Worm (Caenorhabditis elegans): ENCODE data around the gene Y69A2AL.2.

The Y69A2AL.2 gene

DNA sequence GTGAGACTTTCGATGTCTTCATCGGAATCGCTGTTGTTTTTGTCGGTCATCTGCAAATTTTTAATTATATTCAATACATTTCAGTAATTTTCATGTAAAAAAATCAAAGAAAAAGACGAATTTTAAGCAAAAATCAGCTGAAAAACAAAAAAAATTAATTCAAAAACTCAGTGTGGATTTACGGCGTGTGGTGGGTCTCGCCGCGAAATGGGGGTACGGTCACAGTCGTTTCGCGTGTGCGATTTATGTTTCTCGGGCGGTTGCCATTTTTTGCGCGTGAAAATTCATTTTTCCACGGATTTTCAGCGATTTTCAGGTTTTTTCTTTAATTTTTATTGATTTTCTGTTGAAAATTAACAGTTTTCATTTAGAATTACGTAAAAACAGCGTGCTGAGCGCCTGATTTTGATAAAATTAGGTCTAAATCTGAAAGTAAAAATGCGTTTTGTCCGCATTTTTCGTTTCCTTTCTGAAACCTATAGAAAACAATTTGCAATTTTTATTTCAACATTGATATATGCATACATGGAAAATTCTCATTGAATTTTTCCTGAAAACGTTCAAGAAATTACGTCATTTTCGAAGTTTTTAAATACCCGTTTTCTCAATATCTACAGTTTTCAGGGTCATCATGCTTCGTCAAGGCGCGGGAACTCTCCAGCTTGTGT lies 13.2 kb downstream of the Y69A2AL.2 start, which contains the start of the genes ccdc-12 and Y69A2AR.18:
Gene ccdc-12 (minus strand): TSS at position 57 of the 668 bp plus-strand sequence.
Gene Y69A2AR.18 (plus strand): TSS at position 618 of the 668 bp plus-strand sequence.
- no peak for TF ChIP-seq aly-1 (tag; optimal IDR thresholded peaks at IDR 0.05)
- peak; percentile 56 for TF ChIP-seq F13C5.2 (tag; optimal IDR thresholded peaks at IDR 0.05)

DNA sequence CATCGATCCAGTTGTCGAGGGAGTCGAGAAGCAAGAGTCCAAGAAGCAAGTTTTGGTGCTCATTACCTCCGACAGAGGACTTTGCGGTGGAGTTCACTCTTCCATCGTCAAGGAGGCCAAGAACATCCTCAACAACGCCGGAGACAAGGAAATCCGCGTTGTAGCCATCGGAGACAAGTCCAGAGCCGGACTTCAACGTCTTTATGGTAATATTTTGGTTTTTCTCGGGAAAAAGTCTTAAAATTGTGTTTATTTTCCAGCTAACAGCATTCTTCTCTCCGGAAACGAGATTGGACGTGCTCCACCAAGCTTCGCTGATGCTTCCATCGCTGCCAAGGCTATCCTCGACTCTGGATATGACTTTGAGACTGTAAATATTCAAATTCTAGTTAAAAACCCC lies 14.0 kb downstream of the Y69A2AL.2 start:
- TF ChIP-seq aly-1 (tag; optimal IDR thresholded peaks at IDR 0.05) (no peak), ama-1 (optimal IDR thresholded peaks at IDR 0.05) (no peak), scrt-1 (GFP tag; IDR thresholded peaks at IDR 0.05) (no peak), sea-1 (GFP tag; conservative IDR thresholded peaks at IDR 0.05) (no peak), B0310.2 (tag; optimal IDR thresholded peaks at IDR 0.05) (no peak), ceh-36 (tag; optimal IDR thresholded peaks at IDR 0.05) (no peak), hnd-1 (tag; optimal IDR thresholded peaks at IDR 0.05) (no peak), tbx-37 (GFP tag; conservative IDR thresholded peaks at IDR 0.05) (no peak), ceh-13 (GFP tag; optimal IDR thresholded peaks at IDR 0.05) (no peak), hmbx-1 (tag; optimal IDR thresholded peaks at IDR 0.05) (no peak), pes-1 (GFP tag; IDR thresholded peaks at IDR 0.05) (no peak), tra-4 (tag; optimal IDR thresholded peaks at IDR 0.05) (no peak), tbx-11 (GFP tag; IDR thresholded peaks at IDR 0.05) (no peak), ets-7 (tag; optimal IDR thresholded peaks at IDR 0.05) (no peak), flt-1 (GFP tag; IDR thresholded peaks at IDR 0.05) (no peak), F13C5.2 (tag; optimal IDR thresholded peaks at IDR 0.05) (no peak), hmg-4 (GFP tag; optimal IDR thresholded peaks at IDR 0.05) (no peak)

DNA sequence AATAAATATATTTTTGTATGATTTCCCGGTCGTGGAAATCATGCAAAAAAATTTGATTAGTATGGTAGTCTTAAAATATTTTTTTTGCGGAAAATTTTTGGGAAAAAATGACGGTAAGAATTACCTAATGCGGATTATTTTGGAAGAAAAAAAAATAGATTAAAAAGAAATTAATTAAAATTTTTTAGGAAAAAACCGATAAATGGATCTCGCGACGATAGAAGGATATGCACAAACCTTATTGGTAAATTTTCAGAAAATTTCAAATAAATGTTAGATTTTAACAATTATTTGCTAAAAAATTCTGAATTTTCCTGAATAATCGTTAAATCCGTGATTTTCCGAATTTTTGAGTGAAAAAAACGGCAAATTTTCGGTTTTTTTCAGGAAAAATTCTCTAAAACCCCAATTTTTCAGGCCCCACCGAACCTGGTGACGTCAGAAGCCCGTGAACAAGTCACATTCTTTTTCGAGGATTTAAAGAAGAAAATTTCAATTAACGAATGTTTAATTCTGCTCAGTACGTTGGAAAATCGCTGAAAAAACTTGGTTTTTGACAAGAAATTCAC lies 15.6 kb downstream of the Y69A2AL.2 start, which contains the start of gene Y69A2AR.16:
Gene Y69A2AR.16 (plus strand): TSS at position 189 of the 569 bp plus-strand sequence.
- TF ChIP-seq ceh-13 (GFP tag; optimal IDR thresholded peaks at IDR 0.05) (no peak), aly-1 (tag; optimal IDR thresholded peaks at IDR 0.05) (no peak), tbx-11 (GFP tag; IDR thresholded peaks at IDR 0.05) (no peak), ceh-36 (tag; optimal IDR thresholded peaks at IDR 0.05) (no peak), ets-7 (tag; optimal IDR thresholded peaks at IDR 0.05) (no peak), ama-1 (optimal IDR thresholded peaks at IDR 0.05) (no peak), F13C5.2 (tag; optimal IDR thresholded peaks at IDR 0.05) (no peak), flt-1 (GFP tag; IDR thresholded peaks at IDR 0.05) (no peak), B0310.2 (tag; optimal IDR thresholded peaks at IDR 0.05) (no peak), hmg-4 (GFP tag; optimal IDR thresholded peaks at IDR 0.05) (no peak), scrt-1 (GFP tag; IDR thresholded peaks at IDR 0.05) (no peak), tbx-37 (GFP tag; conservative IDR thresholded peaks at IDR 0.05) (no peak)

DNA sequence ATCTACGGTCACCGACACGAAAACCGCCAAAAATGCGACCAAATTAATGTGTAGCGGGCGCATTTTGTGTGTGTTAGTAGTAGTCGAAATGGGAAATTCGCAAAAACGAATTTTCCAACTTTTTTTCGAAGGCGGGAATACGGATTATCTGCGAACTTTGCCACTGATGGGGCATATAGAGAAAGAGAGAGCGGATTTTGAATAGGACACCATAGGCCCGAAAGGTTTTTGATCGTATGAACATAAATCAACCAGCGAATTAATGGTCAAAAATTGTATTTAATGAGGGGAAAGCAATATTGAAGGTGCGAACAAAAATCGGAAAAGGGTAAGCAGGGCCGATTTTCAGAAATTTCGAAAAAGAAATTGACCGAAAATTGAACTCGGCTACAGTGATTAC lies 25.8 kb downstream of the Y69A2AL.2 start, which contains the start of gene Y69A2AR.22:
Gene Y69A2AR.22 (minus strand): TSS at position 101 of the 400 bp plus-strand sequence.
- no peak for TF ChIP-seq F13C5.2 (tag; optimal IDR thresholded peaks at IDR 0.05)

DNA sequence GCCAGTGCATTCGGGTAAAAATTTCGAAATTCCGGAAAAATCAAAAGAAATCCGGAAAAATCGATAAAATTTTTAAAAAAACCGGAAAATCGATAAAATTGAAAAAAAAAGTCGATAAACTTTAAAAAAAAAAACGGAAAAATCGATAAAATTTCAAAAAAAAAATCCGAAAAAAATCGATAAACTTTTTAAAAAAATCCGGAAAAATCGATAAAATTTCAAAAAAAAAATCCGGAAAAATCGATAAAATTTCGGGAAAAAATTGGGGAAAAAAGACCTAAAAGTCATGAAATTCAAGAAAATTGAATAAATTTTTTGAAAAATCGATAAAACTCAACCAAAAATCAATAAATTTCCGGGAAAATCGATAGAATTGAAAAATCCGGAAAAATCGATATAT lies 44.8 kb downstream of the Y69A2AL.2 start:
- TF ChIP-seq F13C5.2 (tag; optimal IDR thresholded peaks at IDR 0.05) (no peak), hmg-4 (GFP tag; optimal IDR thresholded peaks at IDR 0.05) (no peak), hmbx-1 (tag; optimal IDR thresholded peaks at IDR 0.05) (no peak), B0310.2 (tag; optimal IDR thresholded peaks at IDR 0.05) (no peak)

DNA sequence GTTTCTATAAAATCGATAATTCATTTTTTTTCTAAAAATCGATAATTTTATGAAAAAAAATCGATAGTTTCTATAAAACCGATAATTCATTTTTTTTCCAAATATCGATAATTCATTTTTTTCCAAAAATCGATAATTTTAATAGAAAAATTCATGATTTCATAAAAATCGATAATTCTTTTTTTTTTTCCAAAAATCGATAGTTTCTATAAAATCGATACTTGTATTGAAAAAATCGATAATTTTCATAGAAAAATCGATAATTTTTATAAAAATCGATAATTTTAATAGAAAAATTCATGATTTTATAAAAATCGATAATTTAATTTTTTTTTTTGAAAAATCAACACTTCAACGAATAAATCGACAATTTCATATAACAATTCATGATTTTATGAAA lies 47.2 kb downstream of the Y69A2AL.2 start:
- TF ChIP-seq ama-1 (optimal IDR thresholded peaks at IDR 0.05) (no peak), ets-7 (tag; optimal IDR thresholded peaks at IDR 0.05) (no peak)

ce11 chrIV:2530285-2530684 lies 48.2 kb downstream of the Y69A2AL.2 start:
- TF ChIP-seq sea-1 (GFP tag; conservative IDR thresholded peaks at IDR 0.05) (no peak), flt-1 (GFP tag; IDR thresholded peaks at IDR 0.05) (no peak), F13C5.2 (tag; optimal IDR thresholded peaks at IDR 0.05) (no peak), scrt-1 (GFP tag; IDR thresholded peaks at IDR 0.05) (no peak)
